Worm (Caenorhabditis elegans): ENCODE measurements around the gene mlck-1.

Gene mlck-1

ce11 chrX:10074988-10075387 lies 5.4 kb upstream of the mlck-1 start, which contains the start of gene dao-4:
Gene dao-4, plus strand, starts transcription at chrX:10075288.
- no peak for TF ChIP-seq ztf-11 (tag; optimal IDR thresholded peaks at IDR 0.05)
- TF ChIP-seq fos-1 (tag; optimal IDR thresholded peaks at IDR 0.05) = no peak
- TF ChIP-seq nhr-10 (tag; optimal IDR thresholded peaks at IDR 0.05) = no peak
- no peak for TF ChIP-seq C34F6.9 (tag; optimal IDR thresholded peaks at IDR 0.05)
- TF ChIP-seq R02D3.7 (tag; optimal IDR thresholded peaks at IDR 0.05) = no peak
- no peak for TF ChIP-seq nhr-21 (tag; optimal IDR thresholded peaks at IDR 0.05)
- no peak for TF ChIP-seq aly-2 (tag; optimal IDR thresholded peaks at IDR 0.05)
- no peak for TF ChIP-seq nhr-237 (tag; optimal IDR thresholded peaks at IDR 0.05)
- no peak for TF ChIP-seq egl-27 (tag; optimal IDR thresholded peaks at IDR 0.05)
- TF ChIP-seq nhr-25 (tag; optimal IDR thresholded peaks at IDR 0.05) = no peak
- TF ChIP-seq sem-4 (tag; optimal IDR thresholded peaks at IDR 0.05) = no peak
- TF ChIP-seq skn-1 (tag; optimal IDR thresholded peaks at IDR 0.05) = no peak

- TF ChIP-seq C34F6.9 (tag; optimal IDR thresholded peaks at IDR 0.05) = peak; percentile 6
- TF ChIP-seq ZK546.5 (tag; optimal IDR thresholded peaks at IDR 0.05) = no peak
- TF ChIP-seq nhr-129 (tag; optimal IDR thresholded peaks at IDR 0.05) = peak; percentile 36
- no peak for TF ChIP-seq dmd-4 (tag; optimal IDR thresholded peaks at IDR 0.05)
- peak; percentile 38 for TF ChIP-seq crh-2 (tag; optimal IDR thresholded peaks at IDR 0.05)
- peak; percentile 70 for TF ChIP-seq fos-1 (tag; optimal IDR thresholded peaks at IDR 0.05)
- no peak for TF ChIP-seq snpc-4 (tag; optimal IDR thresholded peaks at IDR 0.05)
- peak in 1 of 2 experiments; percentile 1 for TF ChIP-seq lsy-2 (tag; optimal IDR thresholded peaks at IDR 0.05)
- peak; percentile 21 for TF ChIP-seq gmeb-1 (tag; optimal IDR thresholded peaks at IDR 0.05)
Measured at ce11 chrX:10074233-10074632, 4.6 kb upstream of the mlck-1 start, which contains the start of gene ZC373.5. Gene ZC373.5, minus strand, starts transcription at chrX:10074391.

- TF ChIP-seq nhr-129 (tag; optimal IDR thresholded peaks at IDR 0.05) (peak; percentile 37), F13H6.1 (tag; optimal IDR thresholded peaks at IDR 0.05) (peak; percentile 45), sma-9 (GFP tag; optimal IDR thresholded peaks at IDR 0.05) (peak; percentile 28), sma-9 (tag; optimal IDR thresholded peaks at IDR 0.05) (no peak), skn-1 (tag; optimal IDR thresholded peaks at IDR 0.05) (no peak)
Measured at ce11 chrX:10068468-10068867, 1.1 kb downstream of the mlck-1 start.

- TF ChIP-seq alr-1 (tag; optimal IDR thresholded peaks at IDR 0.05) (no peak), sma-9 (GFP tag; optimal IDR thresholded peaks at IDR 0.05) (no peak), sma-9 (tag; optimal IDR thresholded peaks at IDR 0.05) (no peak)
Measured at ce11 chrX:10060475-10061011, 9.0 kb downstream of the mlck-1 start, which contains the start of gene ZC373.3. Gene ZC373.3, plus strand, starts transcription at chrX:10060525.

ce11 chrX:10058332-10058731 lies 11.3 kb downstream of the mlck-1 start, which contains the start of gene ZC373.2:
Gene ZC373.2, minus strand, starts transcription at chrX:10058432.
- TF ChIP-seq lin-11 (tag; optimal IDR thresholded peaks at IDR 0.05) (no peak), ama-1 (optimal IDR thresholded peaks at IDR 0.05) (no peak), lin-39 (tag; optimal IDR thresholded peaks at IDR 0.05) (no peak), sem-4 (tag; optimal IDR thresholded peaks at IDR 0.05) (no peak), nhr-25 (tag; optimal IDR thresholded peaks at IDR 0.05) (no peak), lin-13 (GFP tag; optimal IDR thresholded peaks at IDR 0.05) (no peak), nhr-129 (tag; optimal IDR thresholded peaks at IDR 0.05) (no peak), ztf-1 (GFP tag; conservative IDR thresholded peaks at IDR 0.05) (no peak), Y55F3AM.14 (GFP tag; optimal IDR thresholded peaks at IDR 0.05) (no peak), zag-1 (tag; optimal IDR thresholded peaks at IDR 0.05) (no peak), mdl-1 (tag; optimal IDR thresholded peaks at IDR 0.05) (no peak), sma-9 (GFP tag; optimal IDR thresholded peaks at IDR 0.05) (no peak), sma-9 (tag; optimal IDR thresholded peaks at IDR 0.05) (no peak), elt-1 (tag; optimal IDR thresholded peaks at IDR 0.05) (no peak)

- no peak for TF ChIP-seq peb-1 (tag; optimal IDR thresholded peaks at IDR 0.05)
- peak; percentile 55 for TF ChIP-seq fos-1 (tag; optimal IDR thresholded peaks at IDR 0.05)
- no peak for TF ChIP-seq nhr-25 (tag; optimal IDR thresholded peaks at IDR 0.05)
- no peak for TF ChIP-seq nhr-129 (tag; optimal IDR thresholded peaks at IDR 0.05)
- no peak for TF ChIP-seq crh-2 (tag; optimal IDR thresholded peaks at IDR 0.05)
- TF ChIP-seq mbf-1 (tag; optimal IDR thresholded peaks at IDR 0.05) = no peak
- TF ChIP-seq C34F6.9 (tag; optimal IDR thresholded peaks at IDR 0.05) = no peak
- no peak for TF ChIP-seq elt-3 (tag; optimal IDR thresholded peaks at IDR 0.05)
- TF ChIP-seq sma-3 (GFP tag; optimal IDR thresholded peaks at IDR 0.05) = no peak
- TF ChIP-seq sma-9 (GFP tag; optimal IDR thresholded peaks at IDR 0.05) = no peak
- no peak for TF ChIP-seq sma-9 (tag; optimal IDR thresholded peaks at IDR 0.05)
- TF ChIP-seq ztf-1 (GFP tag; conservative IDR thresholded peaks at IDR 0.05) = no peak
- no peak for TF ChIP-seq unc-39 (tag; optimal IDR thresholded peaks at IDR 0.05)
- peak; percentile 33 for TF ChIP-seq blmp-1 (tag; optimal IDR thresholded peaks at IDR 0.05; ENCODE audit: insufficient read depth)
Measured at ce11 chrX:10054410-10054800, 15.2 kb downstream of the mlck-1 start.

Measured in whole organism, L2 larva.